Worm (Caenorhabditis elegans) whole organism, L4/young adult: ENCODE data around the gene cblc-1.

ENCODE experiments used
- W03F9.2 ChIP-seq: fragments of 150-350 bp; optimal IDR thresholded peaks from 2 replicates; lab custom pipeline; 2014; ENCODE audit warnings: missing biosample characterization, missing genetic modification characterization
- dao-5 ChIP-seq: sonication (generic microtip); optimal IDR thresholded peaks from 2 replicates; lab custom pipeline; 2016; ENCODE audit warnings: missing genotype, missing genetic modification characterization, moderate library complexity, missing compliant biosample characterization
- him-1 ChIP-seq: sonication (generic microtip); optimal IDR thresholded peaks from 2 replicates; lab custom pipeline; 2016; ENCODE audit warnings: missing genotype, missing genetic modification reagents, missing genetic modification characterization, missing compliant biosample characterization

- TF ChIP-seq him-1 (no peak), dao-5 (tag; lab: Kevin White, UChicago) (no peak), W03F9.2 (tag; lab: Kevin White, UChicago) (peak; percentile 88)
These were observed 36.7 kb downstream of the cblc-1 start for ce11 chrII:4904277-4904676.
